ENCODE assay signal across 1 fruit fly cellular context in the genomic region with DNA sequence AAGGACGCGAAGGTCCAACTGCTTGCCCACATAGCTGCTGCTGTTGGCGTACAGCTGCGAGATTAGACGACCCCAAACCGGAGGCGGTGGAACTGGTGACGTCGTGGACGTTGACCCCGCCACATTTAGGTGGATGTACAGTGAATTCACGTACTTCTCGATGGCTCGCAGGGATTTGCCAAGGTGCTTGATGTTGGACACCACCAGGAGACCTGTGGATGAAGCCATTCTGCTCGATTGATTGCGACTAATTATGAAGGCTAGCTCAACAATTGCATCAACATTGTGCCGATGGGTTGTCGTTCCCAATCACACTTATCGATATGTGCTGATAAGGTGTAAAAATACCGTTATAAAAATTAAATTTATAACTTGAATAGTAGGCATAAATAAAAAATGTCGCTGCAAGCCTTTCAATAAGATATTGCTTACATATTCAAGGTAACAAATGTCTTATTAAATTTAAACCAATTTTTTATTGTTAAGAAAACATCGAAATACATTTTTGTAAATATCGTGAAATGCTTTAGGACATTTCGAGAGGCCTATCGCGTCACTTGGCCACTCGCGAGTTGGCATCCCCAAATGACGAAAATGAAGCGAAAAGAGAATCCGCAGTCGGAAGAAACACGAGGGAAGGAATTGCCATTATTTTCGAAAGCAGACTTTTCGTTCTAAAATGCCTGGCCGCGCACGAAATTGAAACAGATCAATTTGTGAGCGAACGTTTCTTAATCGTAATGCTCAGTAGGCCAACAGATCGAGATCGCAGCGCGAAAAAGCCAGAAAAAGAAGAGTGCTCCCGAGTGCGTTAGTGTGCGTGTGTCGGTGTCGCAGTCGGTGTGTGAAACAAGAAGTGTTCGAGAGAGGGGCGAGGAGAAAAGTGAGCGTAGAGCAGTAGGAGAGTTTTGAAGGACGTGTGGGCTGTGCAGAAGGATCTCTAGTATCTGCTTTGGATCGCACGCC.
TF ChIP-seq lines count a peak whose summit lies in the region.

A gene (minus strand): TSS at position 263 of the 966 bp plus-strand sequence.
A gene (plus strand): TSS at position 471 of the 966 bp plus-strand sequence.

TF ChIP-seq in whole organism, embryonic, 481 proteins besides CTCF, POLR2A, EP300 and RAD21 (continued from another document and continues in another):
- no peak for TF ChIP-seq Dek (tag; optimal IDR thresholded peaks at IDR 0.05; lab: Kevin White, UChicago)
- peak in 1 of 2 experiments; percentile 67 for TF ChIP-seq Pdp1 (GFP tag; optimal IDR thresholded peaks at IDR 0.05; lab: Kevin White, UChicago)
- TF ChIP-seq peb (GFP tag; IDR thresholded peaks at IDR 0.05; lab: Robert Waterston, UW), result no peak
- TF ChIP-seq dimm (GFP tag; IDR thresholded peaks at IDR 0.05; lab: Robert Waterston, UW), result no peak
- TF ChIP-seq pum (GFP tag; optimal IDR thresholded peaks at IDR 0.05; lab: Kevin White, UChicago), result no peak
- no peak for TF ChIP-seq CG7928 (GFP tag; optimal IDR thresholded peaks at IDR 0.05; lab: Kevin White, UChicago)
- no peak for TF ChIP-seq CG4730 (GFP tag; IDR thresholded peaks at IDR 0.05; lab: Robert Waterston, UW)
- peak; percentile 89 for TF ChIP-seq Sin3A (optimal IDR thresholded peaks at IDR 0.05; lab: Kevin White, UChicago)
- TF ChIP-seq zen2 (GFP tag; IDR thresholded peaks at IDR 0.05; lab: Robert Waterston, UW; ENCODE audit: partially characterized antibody), result peak; percentile 80; the same call in 2 of the 3 replicates
- peak; percentile 86 for TF ChIP-seq hb (GFP tag; IDR thresholded peaks at IDR 0.05; lab: Robert Waterston, UW; ENCODE audit: partially characterized antibody)
- TF ChIP-seq schlank (tag; optimal IDR thresholded peaks at IDR 0.05; lab: Kevin White, UChicago), result no peak
- TF ChIP-seq tap (tag; optimal IDR thresholded peaks at IDR 0.05; lab: Kevin White, UChicago), result no peak
- no peak for TF ChIP-seq Gsc (GFP tag; IDR thresholded peaks at IDR 0.05; lab: Robert Waterston, UW)
- TF ChIP-seq MESR4 (GFP tag; optimal IDR thresholded peaks at IDR 0.05; lab: Kevin White, UChicago), result peak; percentile 91
- no peak for TF ChIP-seq Kr (GFP tag; optimal IDR thresholded peaks at IDR 0.05; lab: Kevin White, UChicago)
- no peak for TF ChIP-seq chn (GFP tag; optimal IDR thresholded peaks at IDR 0.05; lab: Kevin White, UChicago)
- TF ChIP-seq CG4424 (GFP tag; optimal IDR thresholded peaks at IDR 0.05; lab: Kevin White, UChicago), result no peak
- TF ChIP-seq phol (tag; optimal IDR thresholded peaks at IDR 0.05; lab: Kevin White, UChicago), result peak; percentile 67
- peak; percentile 89 for TF ChIP-seq inv (GFP tag; IDR thresholded peaks at IDR 0.05; lab: Robert Waterston, UW; ENCODE audit: partially characterized antibody)
- peak; percentile 34 for TF ChIP-seq CG12391 (tag; optimal IDR thresholded peaks at IDR 0.05; lab: Kevin White, UChicago)
- TF ChIP-seq nau (GFP tag; optimal IDR thresholded peaks at IDR 0.05; lab: Kevin White, UChicago), result no peak
- no peak for TF ChIP-seq Bteb2 (GFP tag; optimal IDR thresholded peaks at IDR 0.05; lab: Kevin White, UChicago)
- peak; percentile 70 for TF ChIP-seq CG10267 (tag; optimal IDR thresholded peaks at IDR 0.05; lab: Kevin White, UChicago)
- no peak for TF ChIP-seq CG4328 (GFP tag; optimal IDR thresholded peaks at IDR 0.05; lab: Kevin White, UChicago)
- no peak for TF ChIP-seq BtbVII (GFP tag; optimal IDR thresholded peaks at IDR 0.05; lab: Kevin White, UChicago)
- TF ChIP-seq tll (GFP tag; optimal IDR thresholded peaks at IDR 0.05; lab: Kevin White, UChicago), result peak in 1 of 2 experiments; percentile 22
- TF ChIP-seq crc (GFP tag; optimal IDR thresholded peaks at IDR 0.05; lab: Kevin White, UChicago), result no peak
- peak; percentile 92 for TF ChIP-seq CG16813 (GFP tag; IDR thresholded peaks at IDR 0.05; lab: Robert Waterston, UW; ENCODE audit: partially characterized antibody)
- peak; percentile 44 for TF ChIP-seq vfl (GFP tag; optimal IDR thresholded peaks at IDR 0.05; lab: Kevin White, UChicago)
- no peak for TF ChIP-seq HLH3B (GFP tag; IDR thresholded peaks at IDR 0.05; lab: Robert Waterston, UW)
- TF ChIP-seq CG6683 (GFP tag; optimal IDR thresholded peaks at IDR 0.05; lab: Kevin White, UChicago), result no peak
- TF ChIP-seq ranshi (GFP tag; IDR thresholded peaks at IDR 0.05; lab: Robert Waterston, UW), result no peak
- TF ChIP-seq Lhr (GFP tag; optimal IDR thresholded peaks at IDR 0.05; lab: Kevin White, UChicago), result peak; percentile 40
- peak; percentile 35 for TF ChIP-seq CG33557 (GFP tag; optimal IDR thresholded peaks at IDR 0.05; lab: Kevin White, UChicago)
- peak; percentile 88 for TF ChIP-seq CG6791 (GFP tag; IDR thresholded peaks at IDR 0.05; lab: Robert Waterston, UW; ENCODE audit: partially characterized antibody)
- TF ChIP-seq kah (GFP tag; optimal IDR thresholded peaks at IDR 0.05; lab: Kevin White, UChicago), result peak; percentile 49
- no peak for TF ChIP-seq CG14050 (GFP tag; IDR thresholded peaks at IDR 0.05; lab: Robert Waterston, UW)
- no peak for TF ChIP-seq Oli (tag; optimal IDR thresholded peaks at IDR 0.05; lab: Kevin White, UChicago)
- TF ChIP-seq sens-2 (GFP tag; IDR thresholded peaks at IDR 0.05; lab: Robert Waterston, UW), result no peak
- peak; percentile 85 for TF ChIP-seq sens (GFP tag; lab: Kevin White, UChicago)
- TF ChIP-seq gce (GFP tag; IDR thresholded peaks at IDR 0.05; lab: Robert Waterston, UW), result no peak
- no peak for TF ChIP-seq Aef1 (GFP tag; IDR thresholded peaks at IDR 0.05; lab: Robert Waterston, UW)
- TF ChIP-seq Med (GFP tag; lab: Kevin White, UChicago), result peak; percentile 72
- no peak for TF ChIP-seq sisA (GFP tag; IDR thresholded peaks at IDR 0.05; lab: Robert Waterston, UW)
- TF ChIP-seq CG15479 (GFP tag; optimal IDR thresholded peaks at IDR 0.05; lab: Kevin White, UChicago), result peak; percentile 84
- no peak for TF ChIP-seq Ptx1 (GFP tag; IDR thresholded peaks at IDR 0.05; lab: Robert Waterston, UW)
- no peak for TF ChIP-seq wor (GFP tag; IDR thresholded peaks at IDR 0.05; lab: Robert Waterston, UW)
- TF ChIP-seq lilli (GFP tag; optimal IDR thresholded peaks at IDR 0.05; lab: Kevin White, UChicago), result peak; percentile 7
- peak; percentile 21 for TF ChIP-seq CG8290 (GFP tag; optimal IDR thresholded peaks at IDR 0.05; lab: Kevin White, UChicago)
- TF ChIP-seq CG8290 (tag; optimal IDR thresholded peaks at IDR 0.05; lab: Kevin White, UChicago), result no peak
- TF ChIP-seq CG12071 (GFP tag; optimal IDR thresholded peaks at IDR 0.05; lab: Kevin White, UChicago), result no peak
- peak; percentile 9 for TF ChIP-seq nom (GFP tag; optimal IDR thresholded peaks at IDR 0.05; lab: Kevin White, UChicago)
- no peak for TF ChIP-seq Tbp (GFP tag; optimal IDR thresholded peaks at IDR 0.05; lab: Kevin White, UChicago)
- peak; percentile 2 for TF ChIP-seq twi (tag; optimal IDR thresholded peaks at IDR 0.05; lab: Kevin White, UChicago)
- TF ChIP-seq HmgZ (tag; optimal IDR thresholded peaks at IDR 0.05; lab: Kevin White, UChicago), result peak; percentile 44
- no peak for TF ChIP-seq ind (GFP tag; optimal IDR thresholded peaks at IDR 0.05; lab: Kevin White, UChicago)
- TF ChIP-seq CG6175 (GFP tag; IDR thresholded peaks at IDR 0.05; lab: Robert Waterston, UW), result no peak
- TF ChIP-seq CG15514 (GFP tag; optimal IDR thresholded peaks at IDR 0.05; lab: Kevin White, UChicago), result peak; percentile 61
- TF ChIP-seq hkb (optimal IDR thresholded peaks at IDR 0.05; lab: Kevin White, UChicago), result peak; percentile 60
- 0 out of 2 replicates have a peak, but pooled peaks have one; percentile 10 for TF ChIP-seq hkb (GFP tag; IDR thresholded peaks at IDR 0.05; lab: Robert Waterston, UW)
- TF ChIP-seq CG10543 (GFP tag; optimal IDR thresholded peaks at IDR 0.05; lab: Kevin White, UChicago), result peak; percentile 65
- TF ChIP-seq Dll (GFP tag; IDR thresholded peaks at IDR 0.05; lab: Robert Waterston, UW; ENCODE audit: partially characterized antibody), result peak; percentile 98
- peak; percentile 27 for TF ChIP-seq CG2120 (GFP tag; optimal IDR thresholded peaks at IDR 0.05; lab: Kevin White, UChicago)
- TF ChIP-seq jumu (GFP tag; optimal IDR thresholded peaks at IDR 0.05; lab: Kevin White, UChicago), result peak; percentile 23
- TF ChIP-seq CG1603 (tag; optimal IDR thresholded peaks at IDR 0.05; lab: Kevin White, UChicago), result no peak
- peak; percentile 71; the same call in 2 of the 3 replicates for TF ChIP-seq CG7963 (GFP tag; IDR thresholded peaks at IDR 0.05; lab: Robert Waterston, UW; ENCODE audit: partially characterized antibody)
- peak; percentile 90 for TF ChIP-seq hbn (GFP tag; IDR thresholded peaks at IDR 0.05; lab: Robert Waterston, UW; ENCODE audit: partially characterized antibody)
- TF ChIP-seq CG2889 (GFP tag; IDR thresholded peaks at IDR 0.05; lab: Robert Waterston, UW), result no peak
- TF ChIP-seq Meics (GFP tag; optimal IDR thresholded peaks at IDR 0.05; lab: Kevin White, UChicago), result no peak
- TF ChIP-seq Deaf1 (tag; optimal IDR thresholded peaks at IDR 0.05; lab: Kevin White, UChicago), result peak; percentile 86
- TF ChIP-seq Fer1 (GFP tag; optimal IDR thresholded peaks at IDR 0.05; lab: Kevin White, UChicago), result peak; percentile 33
- peak; percentile 50 for TF ChIP-seq sug (tag; optimal IDR thresholded peaks at IDR 0.05; lab: Kevin White, UChicago)
- peak; percentile 48 for TF ChIP-seq CG15601 (tag; optimal IDR thresholded peaks at IDR 0.05; lab: Kevin White, UChicago)
- TF ChIP-seq wek (GFP tag; optimal IDR thresholded peaks at IDR 0.05; lab: Kevin White, UChicago), result peak; percentile 21
- no peak for TF ChIP-seq CG7745 (tag; optimal IDR thresholded peaks at IDR 0.05; lab: Kevin White, UChicago)
- no peak for TF ChIP-seq Camta (GFP tag; optimal IDR thresholded peaks at IDR 0.05; lab: Kevin White, UChicago)
- TF ChIP-seq knrl (GFP tag; IDR thresholded peaks at IDR 0.05; lab: Robert Waterston, UW; ENCODE audit: partially characterized antibody), result peak; percentile 95
- TF ChIP-seq YL-1 (GFP tag; optimal IDR thresholded peaks at IDR 0.05; lab: Kevin White, UChicago), result peak; percentile 80
- TF ChIP-seq Myb (GFP tag; optimal IDR thresholded peaks at IDR 0.05; lab: Kevin White, UChicago), result peak; percentile 71
- TF ChIP-seq bowl (GFP tag; IDR thresholded peaks at IDR 0.05; lab: Robert Waterston, UW), result no peak
- TF ChIP-seq CG13775 (GFP tag; optimal IDR thresholded peaks at IDR 0.05; lab: Kevin White, UChicago), result peak; percentile 27
- TF ChIP-seq CG14860 (GFP tag; IDR thresholded peaks at IDR 0.05; lab: Robert Waterston, UW; ENCODE audit: partially characterized antibody), result peak; percentile 82
- peak; percentile 28 for TF ChIP-seq Dad (GFP tag; optimal IDR thresholded peaks at IDR 0.05; lab: Kevin White, UChicago)
- peak; percentile 43 for TF ChIP-seq CG8478 (optimal IDR thresholded peaks at IDR 0.05; lab: Kevin White, UChicago)
- TF ChIP-seq HLH4C (GFP tag; IDR thresholded peaks at IDR 0.05; lab: Robert Waterston, UW; ENCODE audit: partially characterized antibody), result peak; percentile 88
- TF ChIP-seq CG8281 (tag; optimal IDR thresholded peaks at IDR 0.05; lab: Kevin White, UChicago), result no peak
- peak; percentile 89 for TF ChIP-seq CG2116 (GFP tag; optimal IDR thresholded peaks at IDR 0.05; lab: Kevin White, UChicago)
- peak; percentile 0 for TF ChIP-seq tin (GFP tag; optimal IDR thresholded peaks at IDR 0.05; lab: Kevin White, UChicago)
- TF ChIP-seq CG5180 (GFP tag; optimal IDR thresholded peaks at IDR 0.05; lab: Kevin White, UChicago), result no peak
- TF ChIP-seq unc-4 (GFP tag; IDR thresholded peaks at IDR 0.05; lab: Robert Waterston, UW; ENCODE audit: partially characterized antibody), result peak; percentile 97
- TF ChIP-seq NC2α (GFP tag; optimal IDR thresholded peaks at IDR 0.05; lab: Kevin White, UChicago), result no peak
- peak in 1 of 3 experiments; percentile 23 for TF ChIP-seq lola (GFP tag; optimal IDR thresholded peaks at IDR 0.05; lab: Kevin White, UChicago)
- TF ChIP-seq unpg (GFP tag; optimal IDR thresholded peaks at IDR 0.05; lab: Kevin White, UChicago), result peak; percentile 40
- TF ChIP-seq HmgD (GFP tag; optimal IDR thresholded peaks at IDR 0.05; lab: Kevin White, UChicago), result peak; percentile 5
- TF ChIP-seq CG3281 (GFP tag; optimal IDR thresholded peaks at IDR 0.05; lab: Kevin White, UChicago), result peak; percentile 33
- no peak for TF ChIP-seq CG18619 (GFP tag; optimal IDR thresholded peaks at IDR 0.05; lab: Kevin White, UChicago)
- TF ChIP-seq psq (GFP tag; optimal IDR thresholded peaks at IDR 0.05; lab: Kevin White, UChicago), result peak; percentile 99
- TF ChIP-seq HLH54F (GFP tag; optimal IDR thresholded peaks at IDR 0.05; lab: Kevin White, UChicago), result no peak
- TF ChIP-seq so (GFP tag; IDR thresholded peaks at IDR 0.05; lab: Robert Waterston, UW), result 0 out of 3 replicates have a peak, but pooled peaks have one; percentile 54
- no peak for TF ChIP-seq salm (tag; optimal IDR thresholded peaks at IDR 0.05; lab: Kevin White, UChicago)
- no peak for TF ChIP-seq CG10366 (GFP tag; IDR thresholded peaks at IDR 0.05; lab: Robert Waterston, UW)
- no peak for TF ChIP-seq cwo (GFP tag; optimal IDR thresholded peaks at IDR 0.05; lab: Kevin White, UChicago)
- TF ChIP-seq Rx (GFP tag; IDR thresholded peaks at IDR 0.05; lab: Robert Waterston, UW), result no peak
- no peak for TF ChIP-seq pb (GFP tag; optimal IDR thresholded peaks at IDR 0.05; lab: Kevin White, UChicago)
- TF ChIP-seq Max (GFP tag; optimal IDR thresholded peaks at IDR 0.05; lab: Kevin White, UChicago), result peak; percentile 57
- peak; percentile 14 for TF ChIP-seq CG17385 (GFP tag; optimal IDR thresholded peaks at IDR 0.05; lab: Kevin White, UChicago)
- 0 out of 3 replicates have a peak, but pooled peaks have one; percentile 39 for TF ChIP-seq Dbx (GFP tag; IDR thresholded peaks at IDR 0.05; lab: Robert Waterston, UW)
- TF ChIP-seq row (GFP tag; IDR thresholded peaks at IDR 0.05; lab: Robert Waterston, UW), result peak; percentile 77
- peak; percentile 83 for TF ChIP-seq CG9797 (GFP tag; optimal IDR thresholded peaks at IDR 0.05; lab: Kevin White, UChicago)
- TF ChIP-seq zfh2 (GFP tag; optimal IDR thresholded peaks at IDR 0.05; lab: Kevin White, UChicago), result peak; percentile 8
- no peak for TF ChIP-seq az2 (GFP tag; optimal IDR thresholded peaks at IDR 0.05; lab: Kevin White, UChicago)
- TF ChIP-seq bsh (GFP tag; optimal IDR thresholded peaks at IDR 0.05; lab: Kevin White, UChicago), result peak in 1 of 2 experiments; percentile 8
- TF ChIP-seq grau (tag; optimal IDR thresholded peaks at IDR 0.05; lab: Kevin White, UChicago), result peak; percentile 48
- peak; percentile 62 for TF ChIP-seq Dref (GFP tag; IDR thresholded peaks at IDR 0.05; lab: Robert Waterston, UW)
- TF ChIP-seq CG12299 (tag; optimal IDR thresholded peaks at IDR 0.05; lab: Kevin White, UChicago), result peak; percentile 48
- TF ChIP-seq CG42726 (GFP tag; IDR thresholded peaks at IDR 0.05; lab: Robert Waterston, UW; ENCODE audit: partially characterized antibody), result peak; percentile 72
- TF ChIP-seq Bgb (GFP tag; IDR thresholded peaks at IDR 0.05; lab: Robert Waterston, UW; ENCODE audit: partially characterized antibody), result peak; percentile 89
- peak; percentile 42 for TF ChIP-seq CG10462 (GFP tag; optimal IDR thresholded peaks at IDR 0.05; lab: Kevin White, UChicago)
